Worm (Caenorhabditis elegans) whole organism, L2 larva: Measurements from ENCODE around the gene smu-2.

Experiments used
- ZK546.5 ChIP-seq: sonication (generic microtip); optimal IDR thresholded peaks from 2 replicates; lab custom pipeline; 2017; ENCODE audit warnings: missing biosample characterization, missing genetic modification characterization
- ama-1 ChIP-seq: fragments of 150-350 bp; optimal IDR thresholded peaks from 2 replicates; lab custom pipeline; 2018; ENCODE audit warnings: inconsistent platforms
- blmp-1 ChIP-seq: sonication (generic microtip); optimal IDR thresholded peaks from 2 replicates; lab custom pipeline; 2017; ENCODE audit warnings: missing genetic modification characterization, mild to moderate bottlenecking, missing compliant biosample characterization, antibody characterized with exemption, moderate library complexity; ENCODE audit not compliant: insufficient read depth
- ceh-16 ChIP-seq: fragments of 150-350 bp; optimal IDR thresholded peaks from 2 replicates; lab custom pipeline; 2014; ENCODE audit warnings: missing biosample characterization, missing genetic modification characterization
- ceh-82 ChIP-seq: fragments of 150-350 bp; optimal IDR thresholded peaks from 2 replicates; lab custom pipeline; 2014; ENCODE audit warnings: missing biosample characterization, missing genetic modification characterization
- elt-1 ChIP-seq: fragments of 150-350 bp; optimal IDR thresholded peaks from 2 replicates; lab custom pipeline; 2014; ENCODE audit warnings: missing biosample characterization, missing genetic modification characterization
- elt-3 ChIP-seq: sonication (generic microtip); optimal IDR thresholded peaks from 2 replicates; lab custom pipeline; 2017; ENCODE audit warnings: missing biosample characterization, missing genetic modification characterization
- lin-11 ChIP-seq: fragments of 150-350 bp; sonication (generic microtip); optimal IDR thresholded peaks from 2 replicates; lab custom pipeline; 2014; ENCODE audit warnings: missing biosample characterization, missing genetic modification characterization, inconsistent platforms, mixed read lengths
- nhr-11 ChIP-seq: fragments of 150-350 bp; optimal IDR thresholded peaks from 2 replicates; lab custom pipeline; 2014; ENCODE audit warnings: missing biosample characterization, missing genetic modification characterization
- nhr-77 ChIP-seq: fragments of 150-350 bp; optimal IDR thresholded peaks from 2 replicates; lab custom pipeline; 2014; ENCODE audit warnings: missing biosample characterization, missing genetic modification characterization
- sma-9 ChIP-seq, 2 experiments: fragments of 150-350 bp in 1 of 2; sonication (generic microtip) in 1 of 2; optimal IDR thresholded peaks; 2 replicates each; lab custom pipeline; 2014 to 2016; ENCODE audit warnings: missing genetic modification characterization in 2 of 2, mild to moderate bottlenecking in 1 of 2, missing biosample characterization in 1 of 2, missing compliant biosample characterization in 1 of 2, missing genetic modification reagents in 1 of 2, moderate library complexity in 1 of 2
- snpc-4 ChIP-seq: fragments of 150-350 bp; optimal IDR thresholded peaks from 2 replicates; lab custom pipeline; 2014; ENCODE audit warnings: missing biosample characterization, missing genetic modification characterization
- ztf-4 ChIP-seq: fragments of 150-350 bp; optimal IDR thresholded peaks from 2 replicates; lab custom pipeline; 2014; ENCODE audit warnings: missing biosample characterization, missing genetic modification characterization

ce11 chrII:3516175-3516574 lies 34.0 kb downstream of the smu-2 start:
- TF ChIP-seq elt-1 (tag; lab: Kevin White, UChicago) (no peak), ZK546.5 (tag; lab: Kevin White, UChicago) (no peak), sma-9 (GFP tag; optimal IDR thresholded peaks at IDR 0.05; lab: Kevin White, UChicago) (no peak), sma-9 (tag; optimal IDR thresholded peaks at IDR 0.05; lab: Kevin White, UChicago) (no peak), ceh-82 (tag; lab: Kevin White, UChicago) (no peak), ztf-4 (tag; lab: Kevin White, UChicago) (no peak), lin-11 (tag; lab: Kevin White, UChicago) (no peak), ceh-16 (tag; lab: Kevin White, UChicago) (no peak), nhr-11 (tag; lab: Kevin White, UChicago) (no peak), snpc-4 (tag; lab: Kevin White, UChicago) (no peak), nhr-77 (tag; lab: Kevin White, UChicago) (no peak), elt-3 (tag; lab: Kevin White, UChicago) (no peak), blmp-1 (tag; lab: Kevin White, UChicago) (no peak), ama-1 (lab: Kevin White, UChicago) (no peak)
